Worm (Caenorhabditis elegans): ENCODE data around the gene Y110A2AR.1.
A peak's percentile ranks its signal among the peaks of the same experiment; 100 is the strongest.

Gene Y110A2AR.1

ce11 chrII:2940747-2941146 lies 21.2 kb downstream of the Y110A2AR.1 start, which contains the start of gene irld-66:
irld-66 (minus strand) TSS chrII:2940847.
- TF ChIP-seq pha-4 (GFP tag; IDR thresholded peaks at IDR 0.05) (no peak), pha-4 (tag; optimal IDR thresholded peaks at IDR 0.05) (no peak), nhr-76 (tag; optimal IDR thresholded peaks at IDR 0.05) (no peak), dmd-8 (GFP tag; IDR thresholded peaks at IDR 0.05) (no peak), nhr-6 (tag; optimal IDR thresholded peaks at IDR 0.05) (no peak), dmd-6 (GFP tag; IDR thresholded peaks at IDR 0.05) (no peak), snpc-1.2 (GFP tag; IDR thresholded peaks at IDR 0.05) (no peak), zfp-2 (tag; optimal IDR thresholded peaks at IDR 0.05) (no peak), gei-8 (GFP tag; optimal IDR thresholded peaks at IDR 0.05) (no peak), T26A8.4 (GFP tag; IDR thresholded peaks at IDR 0.05) (no peak), php-3 (GFP tag; IDR thresholded peaks at IDR 0.05) (no peak), lin-39 (tag; optimal IDR thresholded peaks at IDR 0.05) (no peak), egl-27 (tag; optimal IDR thresholded peaks at IDR 0.05) (no peak), mdt-29 (GFP tag; IDR thresholded peaks at IDR 0.05) (no peak), zip-2 (tag; optimal IDR thresholded peaks at IDR 0.05) (no peak), saeg-2 (GFP tag; IDR thresholded peaks at IDR 0.05) (no peak), rbr-2 (tag; optimal IDR thresholded peaks at IDR 0.05) (no peak)

ce11 chrII:2943966-2944365 lies 24.5 kb downstream of the Y110A2AR.1 start, which contains the start of the genes irld-50 and irld-49:
irld-50 (minus strand) TSS chrII:2944066.
irld-49 (plus strand) TSS chrII:2944176.
- TF ChIP-seq dmd-6 (GFP tag; IDR thresholded peaks at IDR 0.05), result no peak
- no peak for TF ChIP-seq pqm-1 (tag; optimal IDR thresholded peaks at IDR 0.05)
- no peak for TF ChIP-seq mxl-2 (GFP tag; conservative IDR thresholded peaks at IDR 0.05)
- no peak for TF ChIP-seq F44E2.7 (GFP tag; IDR thresholded peaks at IDR 0.05)
- TF ChIP-seq nhr-111 (GFP tag; optimal IDR thresholded peaks at IDR 0.05), result no peak
- TF ChIP-seq cey-2 (tag; optimal IDR thresholded peaks at IDR 0.05; ENCODE audit: borderline replicate concordance, insufficient read depth), result no peak
- no peak for TF ChIP-seq duxl-1 (tag; optimal IDR thresholded peaks at IDR 0.05; ENCODE audit: poor library complexity)

- no peak for TF ChIP-seq arid-1 (GFP tag; conservative IDR thresholded peaks at IDR 0.05)
- TF ChIP-seq madf-9 (GFP tag; conservative IDR thresholded peaks at IDR 0.05), result no peak
- no peak for TF ChIP-seq dmd-6 (GFP tag; IDR thresholded peaks at IDR 0.05)
- no peak for TF ChIP-seq Y5F2A.4 (GFP tag; optimal IDR thresholded peaks at IDR 0.05)
- no peak for TF ChIP-seq zfp-3 (GFP tag; conservative IDR thresholded peaks at IDR 0.05)
- no peak for TF ChIP-seq nhr-102 (tag; optimal IDR thresholded peaks at IDR 0.05)
These were observed 26.9 kb downstream of the Y110A2AR.1 start, which contains the start of gene srw-79 for ce11 chrII:2946438-2946837. srw-79 (plus strand) TSS chrII:2946738.

ce11 chrII:2948614-2949013 lies 29.1 kb downstream of the Y110A2AR.1 start:
- TF ChIP-seq aha-1 (tag) (peak; percentile 98), nhr-41 (GFP tag; IDR thresholded peaks at IDR 0.05) (no peak), fos-1 (tag; optimal IDR thresholded peaks at IDR 0.05) (no peak), zip-11 (GFP tag; IDR thresholded peaks at IDR 0.05) (no peak), unc-130 (GFP tag; optimal IDR thresholded peaks at IDR 0.05) (no peak)

- TF ChIP-seq Y48G9A.11 (GFP tag; IDR thresholded peaks at IDR 0.05), result no peak
- TF ChIP-seq dve-1 (tag; optimal IDR thresholded peaks at IDR 0.05; ENCODE audit: insufficient read depth), result no peak
- no peak for TF ChIP-seq ztf-7 (tag; optimal IDR thresholded peaks at IDR 0.05)
- no peak for TF ChIP-seq sdz-12 (GFP tag; optimal IDR thresholded peaks at IDR 0.05)
- no peak for TF ChIP-seq nhr-111 (GFP tag; optimal IDR thresholded peaks at IDR 0.05)
- TF ChIP-seq vab-7 (GFP tag; IDR thresholded peaks at IDR 0.05), result no peak
- no peak for TF ChIP-seq rbr-2 (tag; optimal IDR thresholded peaks at IDR 0.05)
- TF ChIP-seq Y75B8A.6 (GFP tag; IDR thresholded peaks at IDR 0.05), result no peak
- no peak for TF ChIP-seq tag-97 (GFP tag; IDR thresholded peaks at IDR 0.05)
- no peak for TF ChIP-seq dmd-8 (GFP tag; IDR thresholded peaks at IDR 0.05)
- no peak for TF ChIP-seq ceh-28 (tag; optimal IDR thresholded peaks at IDR 0.05)
- TF ChIP-seq set-16 (GFP tag; IDR thresholded peaks at IDR 0.05), result no peak
These were observed 33.1 kb downstream of the Y110A2AR.1 start, which contains the start of gene irld-51 for ce11 chrII:2952629-2953028. irld-51 (minus strand) TSS chrII:2952729.

All from whole organism, L4 larva.